Worm (Caenorhabditis elegans): ENCODE results near the gene T25B9.3.

The T25B9.3 gene

DNA sequence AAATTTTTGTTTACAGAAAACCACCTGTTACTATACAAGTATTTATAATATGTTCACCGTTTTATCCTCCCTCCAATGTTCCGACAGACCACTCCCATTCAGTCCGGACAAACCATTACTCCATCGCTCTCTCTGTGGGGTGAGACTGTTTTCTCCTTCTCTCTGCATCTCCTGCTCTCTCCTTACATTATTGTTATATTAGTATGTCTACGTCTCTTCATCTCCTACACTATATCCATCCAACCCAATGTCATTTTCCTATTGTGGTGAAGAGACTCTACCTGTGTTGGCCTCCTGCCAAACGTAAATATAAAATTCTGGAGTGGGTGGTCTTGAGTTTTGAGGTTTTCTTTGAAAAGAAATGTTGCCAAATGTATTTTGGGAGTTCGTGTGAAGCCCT lies 30.0 kb upstream of the T25B9.3 start:
- TF ChIP-seq lin-38 (GFP tag; IDR thresholded peaks at IDR 0.05) (no peak), unc-62 (GFP tag; optimal IDR thresholded peaks at IDR 0.05 in 1 of 2) (peak in 1 of 2 experiments; percentile 10), unc-62 (tag; optimal IDR thresholded peaks at IDR 0.05) (no peak), nhr-28 (tag; optimal IDR thresholded peaks at IDR 0.05) (peak; percentile 40), dmd-9 (GFP tag; IDR thresholded peaks at IDR 0.05) (no peak), tag-97 (GFP tag; IDR thresholded peaks at IDR 0.05) (no peak)

DNA sequence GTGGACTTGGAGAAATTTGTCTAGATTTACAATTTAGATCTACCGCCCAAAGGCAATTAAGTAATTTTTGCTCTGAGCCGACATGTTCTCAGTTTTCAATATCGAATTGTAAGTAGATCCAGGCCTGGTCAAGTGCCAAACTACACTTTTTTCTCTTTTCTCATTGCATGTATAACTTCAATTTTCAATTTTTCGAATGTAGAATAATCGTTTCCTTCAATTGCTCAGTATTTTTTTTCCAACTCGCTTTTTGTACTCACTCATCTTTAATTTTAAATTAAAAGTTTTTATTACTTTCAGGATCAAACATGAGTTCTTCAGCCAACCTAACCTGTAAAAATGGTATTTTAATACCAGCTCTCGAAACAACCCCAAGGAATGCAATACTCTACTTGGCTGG lies 28.2 kb upstream of the T25B9.3 start, which contains the start of gene ncx-3:
TSS of gene ncx-3 (plus strand) at position 301 of the 400 bp plus-strand sequence.
- TF ChIP-seq unc-62 (GFP tag; optimal IDR thresholded peaks at IDR 0.05 in 1 of 2), result peak in 1 of 2 experiments; percentile 74
- no peak for TF ChIP-seq unc-62 (tag; optimal IDR thresholded peaks at IDR 0.05)
- TF ChIP-seq skn-1 (tag; optimal IDR thresholded peaks at IDR 0.05), result no peak

DNA sequence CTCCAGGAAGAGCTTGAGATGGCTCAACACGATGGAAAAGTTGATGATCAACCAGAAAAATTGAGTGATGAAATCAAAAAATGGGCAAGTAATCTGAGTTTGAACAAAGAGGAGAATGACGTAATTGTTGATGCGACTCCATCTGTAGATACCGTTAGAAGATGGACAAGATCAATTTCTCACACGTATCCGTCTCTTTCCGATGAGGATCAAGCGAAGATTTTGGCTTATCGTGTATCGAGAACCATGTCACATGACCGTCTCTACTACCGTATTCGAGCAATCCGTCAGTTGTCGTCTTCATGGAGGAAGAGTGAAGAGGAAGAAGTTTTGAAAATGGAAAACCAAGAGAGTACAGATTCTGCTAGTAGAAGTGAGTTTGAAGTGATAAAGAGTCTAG lies 26.5 kb upstream of the T25B9.3 start:
- TF ChIP-seq egl-27 (tag; optimal IDR thresholded peaks at IDR 0.05), result no peak
- TF ChIP-seq dmd-8 (GFP tag; IDR thresholded peaks at IDR 0.05), result no peak
- TF ChIP-seq rbr-2 (tag; optimal IDR thresholded peaks at IDR 0.05), result no peak
- TF ChIP-seq nhr-25 (tag; optimal IDR thresholded peaks at IDR 0.05; ENCODE audit: borderline replicate concordance, insufficient read depth), result no peak
- no peak for TF ChIP-seq D1046.2 (GFP tag; IDR thresholded peaks at IDR 0.05)
- no peak for TF ChIP-seq ceh-20 (GFP tag; IDR thresholded peaks at IDR 0.05)
- TF ChIP-seq nhr-102 (tag; optimal IDR thresholded peaks at IDR 0.05), result no peak
- TF ChIP-seq Y5F2A.4 (GFP tag; optimal IDR thresholded peaks at IDR 0.05), result no peak
- TF ChIP-seq pqm-1 (tag; optimal IDR thresholded peaks at IDR 0.05), result no peak
- no peak for TF ChIP-seq hmg-1.1 (GFP tag; IDR thresholded peaks at IDR 0.05)
- no peak for TF ChIP-seq F37D6.2 (tag; optimal IDR thresholded peaks at IDR 0.05)
- TF ChIP-seq mes-2 (tag; optimal IDR thresholded peaks at IDR 0.05; ENCODE audit: poor library complexity, severe bottlenecking), result no peak
- no peak for TF ChIP-seq dmd-9 (GFP tag; IDR thresholded peaks at IDR 0.05)
- no peak for TF ChIP-seq ctbp-1 (GFP tag; IDR thresholded peaks at IDR 0.05)

DNA sequence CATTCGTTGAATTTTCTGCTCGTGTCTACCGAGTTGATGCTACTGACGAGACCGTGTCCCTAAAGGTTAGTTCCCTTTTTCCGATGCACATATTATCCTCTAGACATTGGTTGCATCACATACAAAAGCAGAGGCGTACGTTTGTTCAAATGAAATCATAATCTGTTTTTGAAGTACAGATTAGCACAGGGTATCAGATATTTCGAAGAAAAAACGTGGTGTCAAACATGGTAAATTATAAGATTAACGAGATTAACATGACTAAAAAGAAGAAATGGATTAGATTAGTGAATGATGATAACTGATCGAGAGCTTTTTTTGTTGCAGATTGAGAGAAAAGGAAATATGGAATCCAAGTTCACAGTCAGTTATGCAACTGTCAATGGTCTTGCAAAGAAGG lies 25.7 kb upstream of the T25B9.3 start:
- TF ChIP-seq daf-16 (GFP tag; optimal IDR thresholded peaks at IDR 0.05), result no peak
- TF ChIP-seq daf-16 (tag; optimal IDR thresholded peaks at IDR 0.05), result no peak

DNA sequence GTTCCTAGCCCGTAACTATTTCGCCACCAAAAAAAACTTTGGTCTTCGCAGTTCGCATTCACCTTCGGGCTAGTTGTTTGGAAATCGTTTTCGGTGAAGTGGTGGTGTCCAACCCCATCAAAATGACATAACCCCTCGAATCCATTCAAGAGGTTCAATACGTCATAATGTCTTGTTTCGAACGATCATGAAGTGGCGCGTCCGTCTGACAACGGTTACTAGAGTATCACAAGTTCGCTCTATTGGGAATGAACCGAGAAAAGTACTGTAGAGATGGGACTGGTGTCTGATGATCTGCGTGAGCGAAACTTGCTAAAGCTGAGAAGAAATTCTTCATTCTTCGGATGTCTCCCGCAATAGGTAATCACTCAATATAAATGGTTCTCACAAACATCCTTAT lies 16.8 kb upstream of the T25B9.3 start, which contains the start of gene ZC168.2:
TSS of gene ZC168.2 (plus strand) at position 301 of the 400 bp plus-strand sequence.
- TF ChIP-seq lin-38 (GFP tag; IDR thresholded peaks at IDR 0.05), result no peak
- no peak for TF ChIP-seq arid-1 (GFP tag; conservative IDR thresholded peaks at IDR 0.05)
- peak in 1 of 2 experiments; percentile 79 for TF ChIP-seq unc-62 (GFP tag; optimal IDR thresholded peaks at IDR 0.05 in 1 of 2)
- TF ChIP-seq unc-62 (tag; optimal IDR thresholded peaks at IDR 0.05), result no peak
- no peak for TF ChIP-seq lim-7 (GFP tag; IDR thresholded peaks at IDR 0.05)

DNA sequence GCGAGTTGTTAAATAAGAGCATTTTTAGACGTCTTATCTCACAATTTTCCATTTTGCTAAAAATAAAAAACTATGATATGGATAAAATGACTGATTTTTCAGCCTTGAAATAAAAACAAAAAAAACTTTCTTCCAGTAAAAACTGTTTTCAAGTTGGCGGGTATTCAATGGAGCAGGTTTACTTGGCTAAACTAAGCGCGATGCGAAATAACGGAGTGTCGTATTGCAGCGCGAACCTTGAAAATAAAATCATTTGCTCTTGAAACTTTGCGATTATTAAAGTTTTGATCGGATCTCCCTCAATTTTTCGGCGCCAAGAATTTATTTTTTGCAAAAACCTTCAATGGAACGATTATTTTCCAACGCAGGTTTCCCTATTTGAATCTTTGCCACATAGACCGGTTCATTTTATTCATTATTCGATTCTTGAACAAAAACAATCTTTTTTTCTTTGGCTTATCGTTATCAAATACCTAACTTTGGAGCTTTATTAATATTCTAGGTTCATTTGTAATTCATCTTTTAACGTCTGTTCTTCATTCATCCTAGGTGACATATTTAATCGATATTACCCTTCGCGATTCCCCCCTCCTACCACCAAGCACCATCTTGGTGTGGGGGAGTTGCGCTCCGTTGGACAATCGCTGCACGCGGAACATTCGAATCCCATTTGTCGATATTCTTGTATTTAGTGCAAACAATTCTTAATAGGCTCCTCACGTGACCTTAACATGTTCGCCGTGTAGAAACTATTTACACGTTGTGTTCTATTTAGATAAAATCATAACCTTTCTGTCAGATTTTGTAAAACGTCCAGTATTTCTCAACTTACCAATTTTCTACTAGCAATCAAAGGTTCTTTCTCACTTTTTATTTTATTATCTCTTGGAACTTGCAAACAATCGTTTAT lies 9.8 kb upstream of the T25B9.3 start, which contains the start of the genes orc-5 and cyb-1:
TSS of gene orc-5 (minus strand) at position 62 of the 910 bp plus-strand sequence.
TSS of gene cyb-1 (plus strand) at position 690 of the 910 bp plus-strand sequence.
- TF ChIP-seq daf-16 (GFP tag; optimal IDR thresholded peaks at IDR 0.05), result no peak
- TF ChIP-seq daf-16 (tag; optimal IDR thresholded peaks at IDR 0.05), result peak; percentile 44
- peak; percentile 51 for TF ChIP-seq hmg-1.1 (GFP tag; IDR thresholded peaks at IDR 0.05)
- TF ChIP-seq aha-1 (tag), result peak; percentile 94
- TF ChIP-seq Y48G9A.11 (GFP tag; IDR thresholded peaks at IDR 0.05), result peak; percentile 91
- TF ChIP-seq nhr-6 (tag; optimal IDR thresholded peaks at IDR 0.05), result peak; percentile 67
- TF ChIP-seq daf-8 (GFP tag; IDR thresholded peaks at IDR 0.05), result no peak
- TF ChIP-seq hlh-11 (tag; optimal IDR thresholded peaks at IDR 0.05), result peak; percentile 9
- peak; percentile 39 for TF ChIP-seq lin-15B (tag; optimal IDR thresholded peaks at IDR 0.05)
- TF ChIP-seq snpc-4 (tag; optimal IDR thresholded peaks at IDR 0.05), result no peak
- no peak for TF ChIP-seq saeg-2 (GFP tag; IDR thresholded peaks at IDR 0.05)
- peak; percentile 0 for TF ChIP-seq unc-130 (GFP tag; optimal IDR thresholded peaks at IDR 0.05)
- peak; percentile 22; the same call in 1 of the 2 replicates for TF ChIP-seq dmd-6 (GFP tag; IDR thresholded peaks at IDR 0.05)
- TF ChIP-seq unc-62 (GFP tag; optimal IDR thresholded peaks at IDR 0.05 in 1 of 2), result peak in 1 of 2 experiments; percentile 92
- TF ChIP-seq unc-62 (tag; optimal IDR thresholded peaks at IDR 0.05), result no peak
- TF ChIP-seq nhr-25 (tag; optimal IDR thresholded peaks at IDR 0.05; ENCODE audit: borderline replicate concordance, insufficient read depth), result no peak
- TF ChIP-seq dpl-1 (GFP tag; optimal IDR thresholded peaks at IDR 0.05), result peak; percentile 96
- TF ChIP-seq hlh-30 (tag; optimal IDR thresholded peaks at IDR 0.05; ENCODE audit: insufficient read depth), result peak; percentile 72
- TF ChIP-seq R02D3.7 (tag; optimal IDR thresholded peaks at IDR 0.05), result no peak
- TF ChIP-seq mdl-1 (tag; optimal IDR thresholded peaks at IDR 0.05), result peak in 1 of 2 experiments; percentile 8
- peak; percentile 99 for TF ChIP-seq T20F7.1 (GFP tag; optimal IDR thresholded peaks at IDR 0.05)
